Fruit fly (Drosophila melanogaster) whole organism, embryonic: ENCODE measurements around the gene gish.

ENCODE experiments used
- Adf1 ChIP-seq: fragments of 200-800 bp; sonication (Bioruptor generic); IDR thresholded peaks from 2 replicates; pipeline ENCODE4 v1.3.6; 2022; ENCODE audit warnings: missing biosample characterization, missing genetic modification characterization
- BtbVII ChIP-seq: fragments of 200-800 bp; sonication (Bioruptor generic); optimal IDR thresholded peaks from 3 replicates; lab custom pipeline; 2017; ENCODE audit warnings: missing biosample characterization, mild to moderate bottlenecking, missing genetic modification characterization
- C15 ChIP-seq: fragments of 200-800 bp; sonication (Bioruptor generic); IDR thresholded peaks from 3 replicates; pipeline ENCODE4 v1.3.6; 2022; ENCODE audit warnings: missing biosample characterization, missing genetic modification characterization
- CG1024 ChIP-seq: fragments of 200-800 bp; sonication (Bioruptor generic); IDR thresholded peaks from 2 replicates; pipeline ENCODE4 v1.3.6; 2022; ENCODE audit warnings: missing biosample characterization, missing genetic modification characterization
- CG10959 ChIP-seq: fragments of 200-800 bp; sonication (Bioruptor generic); IDR thresholded peaks from 2 replicates; pipeline ENCODE4 v1.3.6; 2022; ENCODE audit warnings: missing biosample characterization, missing genetic modification characterization
- CG12219 ChIP-seq: fragments of 200-800 bp; sonication (Bioruptor generic); optimal IDR thresholded peaks from 3 replicates; lab custom pipeline; 2018; ENCODE audit warnings: missing biosample characterization, mild to moderate bottlenecking, missing genetic modification characterization
- CG14050 ChIP-seq: fragments of 200-800 bp; sonication (Bioruptor generic); IDR thresholded peaks from 3 replicates; pipeline ENCODE4 v1.3.6; 2022; ENCODE audit warnings: missing biosample characterization, missing genetic modification characterization
- CG15011 ChIP-seq: fragments of 200-800 bp; sonication (Bioruptor generic); optimal IDR thresholded peaks from 3 replicates; lab custom pipeline; 2018; ENCODE audit warnings: missing biosample characterization, mild to moderate bottlenecking, missing genetic modification characterization
- CG15601 ChIP-seq: fragments of 200-800 bp; sonication (Bioruptor generic); optimal IDR thresholded peaks from 3 replicates; lab custom pipeline; 2019; ENCODE audit warnings: missing biosample characterization, mild to moderate bottlenecking, missing genetic modification characterization, moderate library complexity
- CG1602 ChIP-seq: fragments of 200-800 bp; sonication (Bioruptor generic); optimal IDR thresholded peaks from 3 replicates; lab custom pipeline; 2016; ENCODE audit warnings: missing biosample characterization, missing genetic modification characterization
- CG17912 ChIP-seq: fragments of 200-800 bp; sonication (Bioruptor generic); optimal IDR thresholded peaks from 2 replicates; lab custom pipeline; 2018; ENCODE audit warnings: missing biosample characterization, mild to moderate bottlenecking, missing genetic modification characterization
- CG18599 ChIP-seq: fragments of 200-800 bp; sonication (Bioruptor generic); optimal IDR thresholded peaks from 3 replicates; lab custom pipeline; 2017; ENCODE audit warnings: missing biosample characterization, missing genetic modification characterization, mild to moderate bottlenecking, moderate library complexity, missing genetic modification reagents
- CG31441 ChIP-seq: fragments of 200-800 bp; sonication (Bioruptor generic); IDR thresholded peaks from 2 replicates; pipeline ENCODE4 v1.3.6; 2022; ENCODE audit warnings: missing biosample characterization, missing genetic modification characterization
- CG3281 ChIP-seq: fragments of 200-800 bp; sonication (Bioruptor generic); optimal IDR thresholded peaks from 3 replicates; lab custom pipeline; 2017; ENCODE audit warnings: missing biosample characterization, mild to moderate bottlenecking, missing genetic modification characterization
- CG42726 ChIP-seq: fragments of 200-800 bp; sonication (Bioruptor generic); IDR thresholded peaks from 2 replicates; pipeline ENCODE4 v1.3.6; 2022; ENCODE audit warnings: missing biosample characterization, missing genetic modification characterization; ENCODE audit not compliant: partially characterized antibody
- CG5953 ChIP-seq: fragments of 200-800 bp; sonication (Bioruptor generic); IDR thresholded peaks from 2 replicates; pipeline ENCODE4 v1.3.6; 2022; ENCODE audit warnings: missing biosample characterization, missing genetic modification characterization
- CG6683 ChIP-seq: fragments of 200-800 bp; sonication (Bioruptor generic); optimal IDR thresholded peaks from 2 replicates; lab custom pipeline; 2017; ENCODE audit warnings: missing biosample characterization, mild to moderate bottlenecking, missing genetic modification characterization, missing genetic modification reagents
- CG6854 ChIP-seq: fragments of 200-800 bp; sonication (Bioruptor generic); optimal IDR thresholded peaks from 3 replicates; lab custom pipeline; 2017; ENCODE audit warnings: missing biosample characterization, mild to moderate bottlenecking, missing genetic modification characterization
- CG8765 ChIP-seq: fragments of 200-800 bp; sonication (Bioruptor generic); IDR thresholded peaks from 2 replicates; pipeline ENCODE4 v1.3.6; 2022; ENCODE audit warnings: missing biosample characterization, missing genetic modification characterization
- CTCF ChIP-seq: fragments of 200-800 bp; sonication (Bioruptor generic); optimal IDR thresholded peaks from 2 replicates; lab custom pipeline; 2017; ENCODE audit warnings: missing biosample characterization, mild to moderate bottlenecking, missing genetic modification characterization, moderate library complexity
- Dip3 ChIP-seq: fragments of 200-800 bp; sonication (Bioruptor generic); optimal IDR thresholded peaks from 3 replicates; lab custom pipeline; 2016; ENCODE audit warnings: missing biosample characterization, missing genetic modification characterization
- E2f1 ChIP-seq: fragments of 200-800 bp; sonication (Bioruptor generic); IDR thresholded peaks from 2 replicates; pipeline ENCODE4 v1.3.6; 2022; ENCODE audit warnings: missing biosample characterization, missing genetic modification characterization
- Fer2 ChIP-seq: fragments of 200-800 bp; sonication (Bioruptor generic); optimal IDR thresholded peaks from 2 replicates; lab custom pipeline; 2018; ENCODE audit warnings: missing biosample characterization, mild to moderate bottlenecking, missing genetic modification characterization, moderate library complexity
- Gsc ChIP-seq: fragments of 200-800 bp; sonication (Bioruptor generic); IDR thresholded peaks from 2 replicates; pipeline ENCODE4 v1.3.6; 2022; ENCODE audit warnings: missing biosample characterization, missing genetic modification characterization
- HHEX ChIP-seq: fragments of 200-800 bp; sonication (Bioruptor generic); optimal IDR thresholded peaks from 3 replicates; lab custom pipeline; 2017; ENCODE audit warnings: missing biosample characterization, mild to moderate bottlenecking, missing genetic modification characterization, missing genetic modification reagents
- HLH3B ChIP-seq: fragments of 200-800 bp; sonication (Bioruptor generic); IDR thresholded peaks from 2 replicates; pipeline ENCODE4 v1.3.6; 2022; ENCODE audit warnings: missing biosample characterization, missing genetic modification characterization
- Lhr ChIP-seq: fragments of 200-800 bp; sonication (Bioruptor generic); optimal IDR thresholded peaks from 3 replicates; lab custom pipeline; 2017; ENCODE audit warnings: mild to moderate bottlenecking, missing biosample characterization, missing genetic modification reagents, missing genetic modification characterization
- Mes4 ChIP-seq: fragments of 200-800 bp; sonication (Bioruptor generic); optimal IDR thresholded peaks from 2 replicates; lab custom pipeline; 2016; ENCODE audit warnings: missing biosample characterization, missing genetic modification characterization
- NC2β ChIP-seq: fragments of 200-800 bp; sonication (Bioruptor generic); optimal IDR thresholded peaks from 2 replicates; lab custom pipeline; 2016; ENCODE audit warnings: missing biosample characterization, missing genetic modification characterization
- Optix ChIP-seq: fragments of 200-800 bp; sonication (Bioruptor generic); IDR thresholded peaks from 3 replicates; pipeline ENCODE4 v1.3.6; 2022; ENCODE audit warnings: missing biosample characterization, missing genetic modification characterization
- Xrp1 ChIP-seq: fragments of 200-800 bp; sonication (Bioruptor generic); IDR thresholded peaks from 2 replicates; pipeline ENCODE4 v1.3.6; 2022; ENCODE audit warnings: missing biosample characterization, missing genetic modification characterization
- abd-A ChIP-seq: fragments of 200-800 bp; sonication (Bioruptor generic); optimal IDR thresholded peaks from 3 replicates; lab custom pipeline; 2019; ENCODE audit warnings: missing biosample characterization, mild to moderate bottlenecking, missing genetic modification characterization, moderate library complexity
- ase ChIP-seq: fragments of 200-800 bp; sonication (Bioruptor generic); IDR thresholded peaks from 3 replicates; pipeline ENCODE4 v1.3.6; 2022; ENCODE audit warnings: missing biosample characterization, missing genetic modification characterization
- btn ChIP-seq: fragments of 200-800 bp; sonication (Bioruptor generic); optimal IDR thresholded peaks from 2 replicates; lab custom pipeline; 2016; ENCODE audit warnings: missing biosample characterization, missing genetic modification characterization
- corto ChIP-seq: fragments of 200-800 bp; sonication (Bioruptor generic); optimal IDR thresholded peaks from 2 replicates; lab custom pipeline; 2016; ENCODE audit warnings: missing biosample characterization, mild to moderate bottlenecking, missing genetic modification characterization, moderate library complexity
- ham ChIP-seq: fragments of 200-800 bp; sonication (Bioruptor generic); IDR thresholded peaks from 2 replicates; pipeline ENCODE4 v1.3.6; 2022; ENCODE audit warnings: missing biosample characterization, missing genetic modification characterization
- hkb ChIP-seq, 2 experiments: fragments of 200-800 bp in 1 of 2; fragments of >200 bp in 1 of 2; sonication (Bioruptor generic) in 1 of 2; IDR thresholded peaks in 1 of 2; optimal IDR thresholded peaks in 1 of 2; 2 replicates each; pipeline versions ENCODE4 v1.3.6 to Lab custom; 2017 to 2022; ENCODE audit warnings: missing biosample characterization in 1 of 2, missing genetic modification characterization in 1 of 2
- jing ChIP-seq: fragments of 200-800 bp; sonication (Bioruptor generic); optimal IDR thresholded peaks from 2 replicates; lab custom pipeline; 2018; ENCODE audit warnings: missing biosample characterization, mild to moderate bottlenecking, missing genetic modification characterization
- jumu ChIP-seq: fragments of 200-800 bp; sonication (Bioruptor generic); optimal IDR thresholded peaks from 3 replicates; lab custom pipeline; 2016; ENCODE audit warnings: missing biosample characterization, missing genetic modification characterization
- lmd ChIP-seq: fragments of 200-800 bp; sonication (Bioruptor generic); IDR thresholded peaks from 2 replicates; pipeline ENCODE4 v1.3.6; 2022; ENCODE audit warnings: missing biosample characterization, missing genetic modification characterization
- nom ChIP-seq: fragments of 200-800 bp; sonication (Bioruptor generic); optimal IDR thresholded peaks from 2 replicates; lab custom pipeline; 2017; ENCODE audit warnings: missing biosample characterization, missing genetic modification characterization, mild to moderate bottlenecking, moderate library complexity, missing genetic modification reagents
- peb ChIP-seq: fragments of 200-800 bp; sonication (Bioruptor generic); IDR thresholded peaks from 2 replicates; pipeline ENCODE4 v1.3.6; 2022; ENCODE audit warnings: missing biosample characterization, missing genetic modification characterization
- pfk ChIP-seq: fragments of 200-800 bp; sonication (Bioruptor generic); optimal IDR thresholded peaks from 2 replicates; lab custom pipeline; 2018; ENCODE audit warnings: missing biosample characterization, mild to moderate bottlenecking, missing genetic modification characterization, moderate library complexity
- phol ChIP-seq: fragments of 200-800 bp; sonication (Bioruptor generic); optimal IDR thresholded peaks from 3 replicates; lab custom pipeline; 2018; ENCODE audit warnings: missing biosample characterization, mild to moderate bottlenecking, missing genetic modification characterization, moderate library complexity
- pita ChIP-seq: fragments of 200-800 bp; sonication (Bioruptor generic); optimal IDR thresholded peaks from 2 replicates; lab custom pipeline; 2017; ENCODE audit warnings: missing biosample characterization, mild to moderate bottlenecking, missing genetic modification characterization
- repo ChIP-seq: fragments of 200-800 bp; sonication (Bioruptor generic); optimal IDR thresholded peaks from 2 replicates; lab custom pipeline; 2016; ENCODE audit warnings: missing biosample characterization, missing genetic modification characterization
- row ChIP-seq: fragments of 200-800 bp; sonication (Bioruptor generic); IDR thresholded peaks from 3 replicates; pipeline ENCODE4 v1.3.6; 2022; ENCODE audit warnings: missing biosample characterization, missing genetic modification characterization
- salm ChIP-seq: fragments of 200-800 bp; sonication (Bioruptor generic); optimal IDR thresholded peaks from 2 replicates; lab custom pipeline; 2018; ENCODE audit warnings: missing biosample characterization, mild to moderate bottlenecking, missing genetic modification characterization
- slbo ChIP-seq: fragments of 200-800 bp; sonication (Bioruptor generic); IDR thresholded peaks from 2 replicates; pipeline ENCODE4 v1.3.6; 2022; ENCODE audit warnings: missing biosample characterization, missing genetic modification characterization
- sob ChIP-seq: fragments of 200-800 bp; sonication (Bioruptor generic); IDR thresholded peaks from 2 replicates; pipeline ENCODE4 v1.3.6; 2022; ENCODE audit warnings: missing biosample characterization, missing genetic modification characterization
- unc-4 ChIP-seq: fragments of 200-800 bp; sonication (Bioruptor generic); IDR thresholded peaks from 2 replicates; pipeline ENCODE4 v1.3.6; 2022; ENCODE audit warnings: missing biosample characterization, missing genetic modification characterization; ENCODE audit not compliant: partially characterized antibody
- zfh1 ChIP-seq: fragments of 200-800 bp; sonication (Bioruptor generic); IDR thresholded peaks from 3 replicates; pipeline ENCODE4 v1.3.6; 2022; ENCODE audit warnings: missing biosample characterization, missing genetic modification characterization

Gene gish

DNA sequence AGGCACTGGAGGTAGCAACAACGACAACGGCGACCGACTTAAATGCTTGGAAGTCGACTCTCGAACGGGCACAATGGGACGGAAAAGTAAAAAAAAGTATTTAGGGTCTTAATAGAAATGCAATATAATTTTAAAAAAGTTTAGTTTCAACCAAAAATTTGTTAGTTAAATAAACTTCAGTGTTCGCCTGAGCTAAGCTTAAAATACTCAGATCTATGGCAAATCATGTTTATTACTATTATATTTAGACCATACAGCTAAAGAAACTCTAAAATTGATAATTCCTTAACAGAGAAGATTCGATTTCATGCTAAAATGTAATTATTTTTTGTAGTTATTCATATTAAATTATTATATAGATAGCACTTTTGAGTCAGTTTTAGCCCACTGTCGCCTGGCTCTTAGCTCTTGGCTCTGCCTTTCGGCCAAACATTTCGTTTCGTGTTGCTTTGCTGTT is 18.8 kb upstream of the gish start (continued):
- TF ChIP-seq Xrp1 (GFP tag; lab: Robert Waterston, UW), result no peak
- no peak for TF ChIP-seq ham
- no peak for TF ChIP-seq pita (GFP tag; lab: Kevin White, UChicago)
- TF ChIP-seq CG42726 (GFP tag; lab: Robert Waterston, UW), result no peak
- peak; percentile 86 for TF ChIP-seq phol (tag; lab: Kevin White, UChicago)
- TF ChIP-seq CG1024 (GFP tag; lab: Robert Waterston, UW), result no peak
- no peak for TF ChIP-seq HLH3B (GFP tag; lab: Robert Waterston, UW)
- TF ChIP-seq Fer2 (tag; lab: Kevin White, UChicago), result peak; percentile 55
- peak; percentile 43 for TF ChIP-seq Dip3 (GFP tag; lab: Kevin White, UChicago)
- TF ChIP-seq hkb (optimal IDR thresholded peaks at IDR 0.05; lab: Kevin White, UChicago), result no peak
- TF ChIP-seq hkb (GFP tag; IDR thresholded peaks at IDR 0.05; lab: Robert Waterston, UW), result no peak
- TF ChIP-seq CG15601 (tag; lab: Kevin White, UChicago), result peak; percentile 76
- TF ChIP-seq btn, result no peak
- no peak for TF ChIP-seq CG8765
- no peak for TF ChIP-seq slbo
- TF ChIP-seq NC2β, result no peak
- TF ChIP-seq CG5953 (GFP tag; lab: Robert Waterston, UW), result no peak
- TF ChIP-seq CG10959 (GFP tag; lab: Robert Waterston, UW), result no peak
- peak; percentile 85 for TF ChIP-seq CG18599 (GFP tag; lab: Kevin White, UChicago)
- peak; percentile 80 for TF ChIP-seq HHEX
- peak; percentile 6 for TF ChIP-seq CTCF (GFP tag; lab: Kevin White, UChicago)
- peak; percentile 31 for TF ChIP-seq salm
- no peak for TF ChIP-seq Optix (GFP tag; lab: Robert Waterston, UW)
- TF ChIP-seq row (GFP tag; lab: Robert Waterston, UW), result no peak
- no peak for TF ChIP-seq abd-A (tag; lab: Kevin White, UChicago)
- no peak for TF ChIP-seq C15
- TF ChIP-seq CG1602 (GFP tag; lab: Kevin White, UChicago), result peak; percentile 62
- peak; percentile 86 for TF ChIP-seq BtbVII (GFP tag; lab: Kevin White, UChicago)
- no peak for TF ChIP-seq Mes4 (GFP tag; lab: Kevin White, UChicago)
- no peak for TF ChIP-seq Adf1 (GFP tag; lab: Robert Waterston, UW)
- TF ChIP-seq lmd (GFP tag; lab: Robert Waterston, UW), result no peak
- TF ChIP-seq CG31441 (GFP tag; lab: Robert Waterston, UW), result no peak
- TF ChIP-seq CG12219 (GFP tag; lab: Kevin White, UChicago), result peak; percentile 8
- TF ChIP-seq CG3281 (GFP tag; lab: Kevin White, UChicago), result peak; percentile 86
- TF ChIP-seq jumu (GFP tag; lab: Kevin White, UChicago), result no peak
- TF ChIP-seq CG15011 (GFP tag; lab: Kevin White, UChicago), result peak; percentile 62
- peak; percentile 76 for TF ChIP-seq corto (GFP tag; lab: Kevin White, UChicago)
- TF ChIP-seq CG17912, result no peak
- TF ChIP-seq sob (GFP tag; lab: Robert Waterston, UW), result no peak
- TF ChIP-seq Lhr, result no peak
- no peak for TF ChIP-seq CG14050
- TF ChIP-seq CG6683 (GFP tag; lab: Kevin White, UChicago), result peak; percentile 72
- peak; percentile 69 for TF ChIP-seq CG6854
- TF ChIP-seq ase (GFP tag; lab: Robert Waterston, UW), result no peak
- no peak for TF ChIP-seq zfh1 (GFP tag; lab: Robert Waterston, UW)
- no peak for TF ChIP-seq repo (GFP tag; lab: Kevin White, UChicago)
- TF ChIP-seq jing, result no peak
- TF ChIP-seq unc-4 (GFP tag; lab: Robert Waterston, UW), result no peak
- no peak for TF ChIP-seq pfk
- TF ChIP-seq E2f1 (GFP tag; lab: Robert Waterston, UW), result no peak
- no peak for TF ChIP-seq peb (GFP tag; lab: Robert Waterston, UW)
- TF ChIP-seq nom (GFP tag; lab: Kevin White, UChicago), result no peak
- TF ChIP-seq Gsc, result no peak
